Worm (Caenorhabditis elegans) whole organism, young adult: Measurements from ENCODE around the gene arf-1.

Experiments used
- F52B5.7 ChIP-seq: sonication (generic microtip); optimal IDR thresholded peaks from 2 replicates; lab custom pipeline; 2016; ENCODE audit warnings: mild to moderate bottlenecking, missing genetic modification characterization, missing compliant biosample characterization
- attf-3 ChIP-seq: fragments of 200-800 bp; sonication (Bioruptor generic); conservative IDR thresholded peaks from 2 replicates; pipeline ENCODE4 v1.3.6; 2022; ENCODE audit warnings: missing genetic modification reagents, missing genetic modification characterization, missing compliant biosample characterization
- attf-6 ChIP-seq: fragments of 200-800 bp; sonication (Bioruptor generic); IDR thresholded peaks from 2 replicates; pipeline ENCODE4 v1.3.6; 2022; ENCODE audit warnings: missing genetic modification reagents, missing genetic modification characterization, missing compliant biosample characterization
- dpff-1 ChIP-seq: sonication (generic microtip); optimal IDR thresholded peaks from 2 replicates; lab custom pipeline; 2017; ENCODE audit warnings: mild to moderate bottlenecking, missing genetic modification characterization, missing compliant biosample characterization
- egrh-3 ChIP-seq: fragments of 200-800 bp; sonication (Bioruptor generic); IDR thresholded peaks from 2 replicates; pipeline ENCODE4 v1.3.6; 2022; ENCODE audit warnings: missing genetic modification reagents, missing genetic modification characterization, missing compliant biosample characterization
- tlf-1 ChIP-seq: fragments of 200-800 bp; sonication (Bioruptor generic); optimal IDR thresholded peaks from 2 replicates; lab custom pipeline; 2018; ENCODE audit warnings: mild to moderate bottlenecking, missing genetic modification characterization, missing compliant biosample characterization
- unc-62 ChIP-seq: fragments of 150-350 bp; optimal IDR thresholded peaks from 2 replicates; lab custom pipeline; 2014; ENCODE audit warnings: missing biosample characterization, missing genetic modification reagents, missing genetic modification characterization
- ztf-25 ChIP-seq: fragments of 200-800 bp; sonication (Bioruptor generic); IDR thresholded peaks from 2 replicates; pipeline ENCODE4 v1.3.6; 2022; ENCODE audit warnings: missing genetic modification reagents, missing genetic modification characterization, missing compliant biosample characterization
- ztf-28 ChIP-seq: fragments of 200-800 bp; sonication (Bioruptor generic); IDR thresholded peaks from 2 replicates; pipeline ENCODE4 v1.3.6; 2022; ENCODE audit warnings: missing genetic modification reagents, missing genetic modification characterization, missing compliant biosample characterization

- TF ChIP-seq F52B5.7 (tag; lab: Kevin White, UChicago) (no peak), attf-6 (no peak), unc-62 (GFP tag; lab: Kevin White, UChicago) (no peak), egrh-3 (GFP tag; lab: Robert Waterston, UW) (no peak), ztf-28 (GFP tag; lab: Robert Waterston, UW) (no peak), tlf-1 (GFP tag; lab: Kevin White, UChicago) (no peak), dpff-1 (tag; lab: Kevin White, UChicago) (no peak), ztf-25 (GFP tag; lab: Robert Waterston, UW) (no peak), attf-3 (GFP tag; lab: Robert Waterston, UW) (no peak)
Measured at ce11 chrIII:5701491-5701890, 13.2 kb upstream of the arf-1 start.
